Worm (Caenorhabditis elegans): Measurements from ENCODE around the gene Y53F4B.21.

ce11 chrII:15111352-15111751 is 21.4 kb downstream of the Y53F4B.21 start:
- TF ChIP-seq flt-1 (GFP tag; IDR thresholded peaks at IDR 0.05) (no peak), tab-1 (GFP tag; IDR thresholded peaks at IDR 0.05) (no peak), T22C8.4 (GFP tag; IDR thresholded peaks at IDR 0.05) (no peak)
